Worm (Caenorhabditis elegans): ENCODE results near the gene dyn-1.

The dyn-1 gene

DNA sequence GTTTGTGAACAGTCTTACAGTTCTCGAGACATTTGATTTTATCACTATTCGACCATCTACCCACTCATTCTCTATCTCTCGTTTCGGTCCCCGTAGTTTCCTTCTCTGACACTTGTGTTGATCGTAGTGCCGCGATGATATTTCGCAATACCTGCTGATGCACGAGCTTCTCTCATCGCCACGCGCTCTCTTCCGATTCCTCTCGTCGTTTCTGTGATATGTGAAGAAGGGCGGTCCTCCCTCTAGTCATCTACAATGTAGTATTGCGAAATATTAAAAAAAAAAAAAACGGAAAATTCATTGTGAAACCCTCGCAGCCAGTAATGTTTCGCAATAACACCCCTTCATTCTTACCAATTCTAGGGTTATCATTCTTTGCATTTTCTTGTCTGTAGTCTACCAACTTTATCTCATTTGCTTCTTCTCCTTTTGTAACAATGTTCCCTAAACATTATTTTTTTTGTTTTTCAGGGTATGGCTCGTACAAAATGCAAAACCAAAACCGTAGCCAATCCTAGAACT lies 38.9 kb downstream of the dyn-1 start, which contains the start of gene nipi-3:
Gene nipi-3 (plus strand): TSS at position 472 of the 522 bp plus-strand sequence.
- TF ChIP-seq mml-1 (tag; optimal IDR thresholded peaks at IDR 0.05) (no peak), egl-5 (tag; optimal IDR thresholded peaks at IDR 0.05) (peak; percentile 84), ztf-4 (tag; optimal IDR thresholded peaks at IDR 0.05) (peak; percentile 85), sea-2 (GFP tag; optimal IDR thresholded peaks at IDR 0.05) (peak; percentile 70), pqm-1 (tag; optimal IDR thresholded peaks at IDR 0.05) (peak; percentile 96), pha-4 (tag; optimal IDR thresholded peaks at IDR 0.05) (peak; percentile 92), aly-2 (tag; optimal IDR thresholded peaks at IDR 0.05) (peak; percentile 12), nhr-25 (tag; optimal IDR thresholded peaks at IDR 0.05) (peak; percentile 98), hmg-11 (tag; optimal IDR thresholded peaks at IDR 0.05) (peak; percentile 75), skn-1 (tag; optimal IDR thresholded peaks at IDR 0.05) (peak; percentile 83), nhr-237 (tag; optimal IDR thresholded peaks at IDR 0.05) (no peak), lin-15B (tag; optimal IDR thresholded peaks at IDR 0.05) (peak; percentile 68), fos-1 (tag; optimal IDR thresholded peaks at IDR 0.05) (peak; percentile 88), snpc-4 (tag; optimal IDR thresholded peaks at IDR 0.05) (peak; percentile 73), fkh-10 (GFP tag; optimal IDR thresholded peaks at IDR 0.05) (no peak), eor-1 (tag; optimal IDR thresholded peaks at IDR 0.05) (peak in 1 of 2 experiments; percentile 47), elt-3 (tag; optimal IDR thresholded peaks at IDR 0.05) (peak; percentile 15 to 97 (median 44)), nhr-12 (tag; optimal IDR thresholded peaks at IDR 0.05) (no peak), nhr-28 (tag; optimal IDR thresholded peaks at IDR 0.05) (no peak), nhr-67 (tag; optimal IDR thresholded peaks at IDR 0.05) (no peak), R02D3.7 (tag; optimal IDR thresholded peaks at IDR 0.05) (peak; percentile 71), ceh-16 (tag; optimal IDR thresholded peaks at IDR 0.05) (no peak), nfya-1 (tag; optimal IDR thresholded peaks at IDR 0.05; ENCODE audit: insufficient read depth) (peak; percentile 91), nhr-76 (tag; optimal IDR thresholded peaks at IDR 0.05) (peak; percentile 72), tbx-2 (tag; optimal IDR thresholded peaks at IDR 0.05) (peak; percentile 64), unc-39 (tag; optimal IDR thresholded peaks at IDR 0.05) (no peak), elt-1 (tag; optimal IDR thresholded peaks at IDR 0.05) (peak; percentile 76), fkh-2 (tag; optimal IDR thresholded peaks at IDR 0.05) (no peak), daf-12 (tag; optimal IDR thresholded peaks at IDR 0.05) (no peak), ama-1 (optimal IDR thresholded peaks at IDR 0.05) (peak; percentile 79), nhr-43 (tag; optimal IDR thresholded peaks at IDR 0.05; ENCODE audit: poor library complexity, severe bottlenecking) (peak; percentile 64), zag-1 (tag; optimal IDR thresholded peaks at IDR 0.05) (peak; percentile 19), lin-39 (tag; optimal IDR thresholded peaks at IDR 0.05) (peak; percentile 91), ceh-82 (tag; optimal IDR thresholded peaks at IDR 0.05) (peak; percentile 27), lsy-12 (tag; optimal IDR thresholded peaks at IDR 0.05) (peak; percentile 84), elt-2 (tag; optimal IDR thresholded peaks at IDR 0.05) (peak; percentile 96), egl-27 (tag; optimal IDR thresholded peaks at IDR 0.05) (peak; percentile 90), unc-62 (GFP tag; optimal IDR thresholded peaks at IDR 0.05) (peak; percentile 90), ceh-28 (tag; optimal IDR thresholded peaks at IDR 0.05) (peak; percentile 88), nhr-23 (tag; optimal IDR thresholded peaks at IDR 0.05) (peak; percentile 95), ceh-9 (tag; optimal IDR thresholded peaks at IDR 0.05) (no peak), nhr-77 (tag; optimal IDR thresholded peaks at IDR 0.05) (peak; percentile 75), jun-1 (tag; optimal IDR thresholded peaks at IDR 0.05) (peak; percentile 98), ZK546.5 (tag; optimal IDR thresholded peaks at IDR 0.05) (no peak), nhr-11 (tag; optimal IDR thresholded peaks at IDR 0.05) (peak; percentile 93), ztf-11 (tag; optimal IDR thresholded peaks at IDR 0.05) (no peak), mdl-1 (tag; optimal IDR thresholded peaks at IDR 0.05) (peak; percentile 94)

Measured in whole organism, L3 larva.